Fruit fly (Drosophila melanogaster) whole organism, embryonic: ENCODE data around the gene Ugt301D1.
A peak's percentile ranks its signal among the peaks of the same experiment; 100 is the strongest.

Experiments used
- Awh ChIP-seq: fragments of 200-800 bp; sonication (Bioruptor generic); IDR thresholded peaks from 2 replicates; pipeline ENCODE4, ENCODE4 v1.3.6; 2022; ENCODE audit warnings: missing biosample characterization, missing genetic modification characterization
- Bgb ChIP-seq: fragments of 200-800 bp; sonication (Bioruptor generic); IDR thresholded peaks from 2 replicates; pipeline ENCODE4 v1.3.6; 2022; ENCODE audit warnings: missing biosample characterization, missing genetic modification characterization; ENCODE audit not compliant: partially characterized antibody
- CG10147 ChIP-seq: fragments of 200-800 bp; sonication (Bioruptor generic); optimal IDR thresholded peaks from 2 replicates; lab custom pipeline; 2019; ENCODE audit warnings: missing biosample characterization, mild to moderate bottlenecking, missing genetic modification characterization, moderate library complexity
- CG10431 ChIP-seq: fragments of 200-800 bp; sonication (Bioruptor generic); optimal IDR thresholded peaks from 3 replicates; lab custom pipeline; 2018; ENCODE audit warnings: missing biosample characterization, mild to moderate bottlenecking, missing genetic modification characterization
- CG10979 ChIP-seq: fragments of 200-800 bp; sonication (Bioruptor generic); optimal IDR thresholded peaks from 2 replicates; lab custom pipeline; 2018; ENCODE audit warnings: missing biosample characterization, mild to moderate bottlenecking, missing genetic modification characterization, moderate library complexity
- CG11723 ChIP-seq: fragments of 200-800 bp; sonication (Bioruptor generic); optimal IDR thresholded peaks from 2 replicates; lab custom pipeline; 2017; ENCODE audit warnings: missing biosample characterization, mild to moderate bottlenecking, missing genetic modification characterization
- CG12391 ChIP-seq: fragments of 200-800 bp; sonication (Bioruptor generic); optimal IDR thresholded peaks from 3 replicates; lab custom pipeline; 2018; ENCODE audit warnings: missing biosample characterization, mild to moderate bottlenecking, missing genetic modification characterization, moderate library complexity
- CG15514 ChIP-seq: fragments of 200-800 bp; sonication (Bioruptor generic); optimal IDR thresholded peaks from 3 replicates; lab custom pipeline; 2017; ENCODE audit warnings: missing biosample characterization, missing genetic modification characterization, mild to moderate bottlenecking, moderate library complexity, missing genetic modification reagents
- CG15601 ChIP-seq: fragments of 200-800 bp; sonication (Bioruptor generic); optimal IDR thresholded peaks from 3 replicates; lab custom pipeline; 2019; ENCODE audit warnings: missing biosample characterization, mild to moderate bottlenecking, missing genetic modification characterization, moderate library complexity
- CG1603 ChIP-seq: fragments of 200-800 bp; sonication (Bioruptor generic); optimal IDR thresholded peaks from 2 replicates; lab custom pipeline; 2019; ENCODE audit warnings: missing biosample characterization, mild to moderate bottlenecking, missing genetic modification characterization, moderate library complexity
- CG16815 ChIP-seq: fragments of 200-800 bp; sonication (Bioruptor generic); optimal IDR thresholded peaks from 3 replicates; lab custom pipeline; 2017; ENCODE audit warnings: missing biosample characterization, mild to moderate bottlenecking, missing genetic modification characterization
- CG18262 ChIP-seq: fragments of 200-800 bp; optimal IDR thresholded peaks from 3 replicates; lab custom pipeline; 2019; ENCODE audit warnings: missing biosample characterization, mild to moderate bottlenecking, missing genetic modification characterization, moderate library complexity
- CG30020 ChIP-seq: fragments of 200-800 bp; optimal IDR thresholded peaks from 2 replicates; lab custom pipeline; 2019; ENCODE audit warnings: missing biosample characterization, mild to moderate bottlenecking, missing genetic modification characterization, moderate library complexity
- CG3163 ChIP-seq: fragments of 200-800 bp; sonication (Bioruptor generic); optimal IDR thresholded peaks from 3 replicates; lab custom pipeline; 2016; ENCODE audit warnings: missing biosample characterization, missing genetic modification characterization
- CG3281 ChIP-seq: fragments of 200-800 bp; sonication (Bioruptor generic); optimal IDR thresholded peaks from 3 replicates; lab custom pipeline; 2017; ENCODE audit warnings: missing biosample characterization, mild to moderate bottlenecking, missing genetic modification characterization
- CG3726 ChIP-seq: fragments of 200-800 bp; sonication (Bioruptor generic); IDR thresholded peaks from 3 replicates; pipeline ENCODE4, ENCODE4 v1.3.6; 2022; ENCODE audit warnings: missing biosample characterization, missing genetic modification characterization
- CG43689 ChIP-seq: fragments of 200-800 bp; sonication (Bioruptor generic); IDR thresholded peaks from 2 replicates; pipeline ENCODE4 v1.3.6; 2022; ENCODE audit warnings: missing biosample characterization, missing genetic modification characterization
- CG4730 ChIP-seq: fragments of 200-800 bp; sonication (Bioruptor generic); IDR thresholded peaks from 2 replicates; pipeline ENCODE4 v1.3.6; 2022; ENCODE audit warnings: missing biosample characterization, missing genetic modification characterization
- CG4854 ChIP-seq: fragments of 200-800 bp; sonication (Bioruptor generic); optimal IDR thresholded peaks from 2 replicates; lab custom pipeline; 2016; ENCODE audit warnings: missing biosample characterization, missing genetic modification characterization, inconsistent platforms
- CG8478 ChIP-seq: fragments of >200 bp; optimal IDR thresholded peaks from 2 replicates; lab custom pipeline; 2018
- CG9817 ChIP-seq: fragments of 200-800 bp; sonication (Bioruptor generic); optimal IDR thresholded peaks from 2 replicates; lab custom pipeline; 2018; ENCODE audit warnings: missing biosample characterization, mild to moderate bottlenecking, missing genetic modification characterization, moderate library complexity
- Drgx ChIP-seq: fragments of 200-800 bp; sonication (Bioruptor generic); IDR thresholded peaks from 2 replicates; pipeline ENCODE4 v1.3.6; 2022; ENCODE audit warnings: missing biosample characterization, missing genetic modification characterization
- E2f2 ChIP-seq: fragments of 200-800 bp; sonication (Bioruptor generic); IDR thresholded peaks from 2 replicates; pipeline ENCODE4 v1.3.6; 2022; ENCODE audit warnings: missing biosample characterization, missing genetic modification characterization
- Ets65A ChIP-seq: fragments of 200-800 bp; sonication (Bioruptor generic); peaks from one replicate; lab custom pipeline; 2016; ENCODE audit warnings: missing biosample characterization, missing genetic modification characterization
- Gug ChIP-seq: fragments of 200-800 bp; sonication (Bioruptor generic); IDR thresholded peaks from 4 replicates; pipeline ENCODE4 v1.3.6; 2022; ENCODE audit warnings: missing biosample characterization, missing genetic modification characterization
- Hmr ChIP-seq: fragments of 200-800 bp; sonication (Bioruptor generic); optimal IDR thresholded peaks from 3 replicates; lab custom pipeline; 2017; ENCODE audit warnings: mild to moderate bottlenecking, missing biosample characterization, missing genetic modification reagents, missing genetic modification characterization
- Lim3 ChIP-seq: fragments of 200-800 bp; sonication (Bioruptor generic); IDR thresholded peaks from 2 replicates; pipeline ENCODE4 v1.3.6; 2022; ENCODE audit warnings: missing biosample characterization, missing genetic modification characterization
- MTF-1 ChIP-seq: fragments of 200-800 bp; sonication (Bioruptor generic); optimal IDR thresholded peaks from 2 replicates; lab custom pipeline; 2018; ENCODE audit warnings: missing biosample characterization, mild to moderate bottlenecking, missing genetic modification characterization, borderline replicate concordance
- Mrtf ChIP-seq: fragments of 200-800 bp; sonication (Bioruptor generic); IDR thresholded peaks from 3 replicates; pipeline ENCODE4 v1.3.6; 2022; ENCODE audit warnings: missing biosample characterization, missing genetic modification characterization
- Oli ChIP-seq: fragments of 200-800 bp; sonication (Bioruptor generic); optimal IDR thresholded peaks from 2 replicates; lab custom pipeline; 2018; ENCODE audit warnings: missing biosample characterization, mild to moderate bottlenecking, missing genetic modification characterization, moderate library complexity
- Ravus ChIP-seq: fragments of 200-800 bp; sonication (Bioruptor generic); IDR thresholded peaks from 2 replicates; pipeline ENCODE4 v1.3.6; 2022; ENCODE audit warnings: missing biosample characterization, missing genetic modification characterization
- Rx ChIP-seq: fragments of 200-800 bp; sonication (Bioruptor generic); IDR thresholded peaks from 2 replicates; pipeline ENCODE4 v1.3.6; 2022; ENCODE audit warnings: missing biosample characterization, missing genetic modification characterization
- Scr ChIP-seq: fragments of 200-800 bp; sonication (Bioruptor generic); IDR thresholded peaks from 2 replicates; pipeline ENCODE4 v1.3.6; 2022; ENCODE audit warnings: missing biosample characterization, missing genetic modification characterization; ENCODE audit not compliant: partially characterized antibody
- Sox100B ChIP-seq: fragments of 200-800 bp; sonication (Bioruptor generic); optimal IDR thresholded peaks from 3 replicates; lab custom pipeline; 2018; ENCODE audit warnings: missing biosample characterization, mild to moderate bottlenecking, missing genetic modification characterization
- Sry-δ ChIP-seq: fragments of 200-800 bp; sonication (Bioruptor generic); optimal IDR thresholded peaks from 2 replicates; lab custom pipeline; 2016; ENCODE audit warnings: missing biosample characterization, missing genetic modification characterization
- Trl ChIP-seq, 3 experiments: fragments of >200 bp in 2 of 3; fragments of 200-800 bp in 1 of 3; sonication (Bioruptor generic) in 1 of 3; optimal IDR thresholded peaks; 2 replicates in 1 of 3; 3 replicates in 2 of 3; lab custom pipeline; 2016 to 2017; ENCODE audit warnings: missing biosample characterization in 1 of 3, missing genetic modification characterization in 1 of 3
- Vsx1 ChIP-seq: fragments of 200-800 bp; sonication (Bioruptor generic); optimal IDR thresholded peaks from 2 replicates; lab custom pipeline; 2017; ENCODE audit warnings: missing biosample characterization, mild to moderate bottlenecking, missing genetic modification characterization, missing genetic modification reagents
- Xrp1 ChIP-seq: fragments of 200-800 bp; sonication (Bioruptor generic); IDR thresholded peaks from 2 replicates; pipeline ENCODE4 v1.3.6; 2022; ENCODE audit warnings: missing biosample characterization, missing genetic modification characterization
- ase ChIP-seq: fragments of 200-800 bp; sonication (Bioruptor generic); IDR thresholded peaks from 3 replicates; pipeline ENCODE4 v1.3.6; 2022; ENCODE audit warnings: missing biosample characterization, missing genetic modification characterization
- bsh ChIP-seq, 2 experiments: fragments of 200-800 bp; sonication (Bioruptor generic); optimal IDR thresholded peaks; 2 replicates each; lab custom pipeline; 2017 to 2018; ENCODE audit warnings: mild to moderate bottlenecking in 2 of 2, missing biosample characterization in 2 of 2, missing genetic modification characterization in 2 of 2, moderate library complexity in 1 of 2
- eve ChIP-seq, 2 experiments: fragments of >200 bp; optimal IDR thresholded peaks; 2 replicates each; lab custom pipeline; 2017; ENCODE audit warnings: missing biosample characterization in 2 of 2, missing genetic modification characterization in 2 of 2
- gce ChIP-seq: fragments of 200-800 bp; sonication (Bioruptor generic); IDR thresholded peaks from 3 replicates; pipeline ENCODE4 v1.3.6; 2022; ENCODE audit warnings: missing biosample characterization, missing genetic modification characterization
- lbe ChIP-seq: fragments of 200-800 bp; sonication (Bioruptor generic); optimal IDR thresholded peaks from 2 replicates; lab custom pipeline; 2016; ENCODE audit warnings: missing biosample characterization, mild to moderate bottlenecking, missing genetic modification characterization
- sens ChIP-seq: fragments of 200-800 bp; sonication (Bioruptor generic); peaks from one replicate; lab custom pipeline; 2016; ENCODE audit warnings: missing biosample characterization, missing genetic modification characterization
- tna ChIP-seq: fragments of 200-800 bp; sonication (Bioruptor generic); IDR thresholded peaks from 2 replicates; pipeline ENCODE4 v1.3.6; 2022; ENCODE audit warnings: missing biosample characterization, missing genetic modification characterization; ENCODE audit not compliant: partially characterized antibody
- toy ChIP-seq: fragments of 200-800 bp; sonication (Bioruptor generic); IDR thresholded peaks from 2 replicates; pipeline ENCODE4 v1.3.6; 2022; ENCODE audit warnings: missing biosample characterization, missing genetic modification characterization
- wdn ChIP-seq: fragments of 200-800 bp; sonication (Bioruptor generic); IDR thresholded peaks from 2 replicates; pipeline ENCODE4 v1.3.6; 2022; ENCODE audit warnings: missing biosample characterization, missing genetic modification characterization
- yki ChIP-seq: fragments of >200 bp; optimal IDR thresholded peaks from 3 replicates; lab custom pipeline; 2018

Ugt301D1 gene

dm6 chr2L:18463610-18464009, 45.8 kb upstream of the Ugt301D1 start:
- TF ChIP-seq Ravus (GFP tag; lab: Robert Waterston, UW) (no peak), lbe (peak; percentile 77), sens (peak; percentile 20), CG10979 (tag; lab: Kevin White, UChicago) (no peak), MTF-1 (no peak), CG12391 (no peak), Drgx (GFP tag; lab: Robert Waterston, UW) (peak; percentile 21; the same call in 1 of the 2 replicates), Awh (no peak), Gug (GFP tag; lab: Robert Waterston, UW) (no peak), Lim3 (GFP tag; lab: Robert Waterston, UW) (no peak), E2f2 (GFP tag; lab: Robert Waterston, UW) (no peak), CG18262 (tag; lab: Kevin White, UChicago) (no peak), CG4854 (GFP tag; lab: Kevin White, UChicago) (no peak), bsh (GFP tag; optimal IDR thresholded peaks at IDR 0.05; lab: Kevin White, UChicago) (peak in 1 of 2 experiments; percentile 52), Bgb (GFP tag; lab: Robert Waterston, UW) (no peak), yki (lab: Kevin White, UChicago) (no peak), Vsx1 (GFP tag; lab: Kevin White, UChicago) (no peak), Rx (no peak), Xrp1 (GFP tag; lab: Robert Waterston, UW) (no peak), CG9817 (tag; lab: Kevin White, UChicago) (no peak), wdn (no peak), CG10147 (GFP tag; lab: Kevin White, UChicago) (no peak), gce (GFP tag; lab: Robert Waterston, UW) (no peak)

DNA sequence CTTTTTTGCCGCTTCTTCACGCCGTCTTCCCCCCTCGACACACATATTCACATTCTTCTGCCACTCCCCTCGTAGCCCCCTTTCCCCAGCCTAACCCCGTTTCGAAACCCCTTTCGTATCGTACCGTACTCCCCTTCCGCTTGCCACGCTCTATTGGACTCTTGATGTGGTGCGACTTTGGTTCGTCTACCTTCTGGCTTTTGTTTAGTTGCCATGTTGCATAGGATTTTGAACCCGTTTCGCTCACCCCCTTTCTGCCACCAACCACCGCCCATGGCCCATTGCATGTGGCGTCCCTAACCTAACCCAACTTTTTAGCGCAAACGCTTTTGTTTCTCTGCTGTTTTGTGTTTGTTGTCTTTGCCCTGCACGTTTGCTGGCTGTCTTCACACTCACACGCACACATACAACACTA, 45.2 kb upstream of the Ugt301D1 start:
- TF ChIP-seq Ets65A (GFP tag; lab: Kevin White, UChicago) (peak; percentile 76), tna (GFP tag; lab: Robert Waterston, UW) (no peak), ase (GFP tag; lab: Robert Waterston, UW) (0 out of 3 replicates have a peak, but pooled peaks have one; percentile 10)

DNA sequence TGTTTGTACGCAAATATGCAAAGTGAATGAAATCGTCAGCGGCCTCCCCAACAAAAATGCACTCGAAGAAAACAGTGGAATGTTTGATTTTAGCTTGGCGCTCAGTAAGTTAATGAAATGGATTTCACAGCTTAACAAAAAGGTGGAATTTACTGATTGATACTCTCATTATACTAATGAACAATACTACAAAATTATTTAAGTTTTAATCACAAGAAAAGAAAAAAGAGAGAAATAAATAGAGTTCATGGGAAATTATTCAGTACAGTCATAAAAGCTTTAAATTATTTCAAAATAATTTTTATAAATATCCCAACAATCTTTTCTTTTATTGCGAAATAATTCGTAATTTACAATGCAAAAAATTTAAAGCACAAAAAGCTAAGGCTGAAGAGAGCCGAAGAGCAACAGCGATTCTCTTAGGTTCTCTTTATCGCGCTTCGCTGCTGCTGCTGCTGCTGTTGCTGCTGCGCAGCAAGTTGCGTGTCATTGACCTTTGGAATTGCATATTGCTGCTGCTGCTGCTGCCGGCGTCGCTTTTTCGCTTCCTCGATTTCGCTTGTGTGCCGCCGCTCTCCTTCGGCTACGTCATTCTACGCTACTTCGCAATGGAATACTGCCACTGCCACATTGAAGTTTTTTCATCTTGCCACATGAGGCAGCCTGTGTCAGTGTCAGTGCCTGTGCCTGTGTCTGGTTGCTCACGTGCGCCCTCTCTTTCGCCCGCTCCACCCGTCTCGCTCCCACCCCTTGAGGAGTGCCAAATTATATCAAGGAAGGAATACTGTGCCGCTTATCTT, 43.8 kb upstream of the Ugt301D1 start:
- TF ChIP-seq CG3281: no peak
- TF ChIP-seq Scr (GFP tag; lab: Robert Waterston, UW): no peak
- no peak for TF ChIP-seq CG15514 (GFP tag; lab: Kevin White, UChicago)
- TF ChIP-seq eve (GFP tag; optimal IDR thresholded peaks at IDR 0.05; lab: Kevin White, UChicago): no peak
- TF ChIP-seq CG30020 (tag; lab: Kevin White, UChicago): no peak
- peak; percentile 42 for TF ChIP-seq Ets65A (GFP tag; lab: Kevin White, UChicago)
- TF ChIP-seq Sox100B (GFP tag; lab: Kevin White, UChicago): no peak
- peak; percentile 56; the same call in 1 of the 2 replicates for TF ChIP-seq Drgx (GFP tag; lab: Robert Waterston, UW)
- no peak for TF ChIP-seq Oli (tag; lab: Kevin White, UChicago)
- no peak for TF ChIP-seq CG4730 (GFP tag; lab: Robert Waterston, UW)
- TF ChIP-seq CG3163 (GFP tag; lab: Kevin White, UChicago): peak; percentile 62
- TF ChIP-seq CG8478 (lab: Kevin White, UChicago): no peak
- TF ChIP-seq CG11723 (GFP tag; lab: Kevin White, UChicago): no peak
- no peak for TF ChIP-seq Hmr
- no peak for TF ChIP-seq CG3726 (GFP tag; lab: Robert Waterston, UW)
- TF ChIP-seq CG1603: no peak
- TF ChIP-seq CG15601 (tag; lab: Kevin White, UChicago): no peak
- TF ChIP-seq toy: no peak
- peak; percentile 55 for TF ChIP-seq lbe
- TF ChIP-seq Mrtf (GFP tag; lab: Robert Waterston, UW): no peak
- TF ChIP-seq CG10431 (GFP tag; lab: Kevin White, UChicago): no peak
- peak; percentile 17 to 32 for TF ChIP-seq Trl (optimal IDR thresholded peaks at IDR 0.05; lab: Kevin White, UChicago)
- TF ChIP-seq Trl (GFP tag; optimal IDR thresholded peaks at IDR 0.05; lab: Kevin White, UChicago): no peak
- no peak for TF ChIP-seq CG43689 (GFP tag; lab: Robert Waterston, UW)
- no peak for TF ChIP-seq CG16815
- no peak for TF ChIP-seq Sry-δ (GFP tag; lab: Kevin White, UChicago)
